Worm (Caenorhabditis elegans) whole organism, late embryonic: ENCODE results near the gene nlp-14.

Experiments
- ahr-1 ChIP-seq: sonication (generic microtip); optimal IDR thresholded peaks from 2 replicates; lab custom pipeline; 2016; ENCODE audit warnings: missing genetic modification characterization, missing compliant biosample characterization
- fkh-10 ChIP-seq: fragments of 150-350 bp; optimal IDR thresholded peaks from 2 replicates; lab custom pipeline; 2014; ENCODE audit warnings: missing biosample characterization, missing genetic modification reagents, missing genetic modification characterization
- pha-4 ChIP-seq: fragments of 150-350 bp; optimal IDR thresholded peaks from 2 replicates; lab custom pipeline; 2018; ENCODE audit warnings: missing biosample characterization, missing genetic modification reagents, missing genetic modification characterization

DNA sequence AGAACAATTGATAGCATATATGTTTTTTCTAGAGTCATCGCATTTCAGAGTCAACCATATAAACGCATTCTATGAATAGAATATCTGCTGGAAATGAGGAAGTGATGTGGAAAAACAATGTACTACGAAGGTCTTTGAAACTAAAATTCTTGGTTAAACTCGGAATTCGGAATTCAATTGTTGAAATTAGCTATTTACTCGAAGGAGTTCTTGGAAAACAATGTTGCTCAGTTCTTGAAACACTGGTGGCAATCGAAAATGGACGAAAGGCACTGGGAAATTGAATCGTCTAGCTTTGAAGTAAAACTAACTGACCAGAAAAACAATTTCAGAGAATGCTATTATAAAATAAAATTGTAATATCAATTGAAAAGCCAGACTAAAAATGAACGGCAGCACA is 7.1 kb upstream of the nlp-14 start:
- TF ChIP-seq pha-4 (tag; lab: Kevin White, UChicago): no peak
- TF ChIP-seq ahr-1 (tag; lab: Kevin White, UChicago): no peak
- no peak for TF ChIP-seq fkh-10 (GFP tag; lab: Kevin White, UChicago)
